Fruit fly (Drosophila melanogaster) whole organism, embryonic: ENCODE measurements around the gene Cyt-c1L.

Experiments used
- Abd-B ChIP-seq: fragments of 200-800 bp; sonication (Bioruptor generic); optimal IDR thresholded peaks from 2 replicates; lab custom pipeline; 2018; ENCODE audit warnings: missing biosample characterization, mild to moderate bottlenecking, missing genetic modification characterization, moderate library complexity
- CG10979 ChIP-seq: fragments of 200-800 bp; sonication (Bioruptor generic); optimal IDR thresholded peaks from 2 replicates; lab custom pipeline; 2018; ENCODE audit warnings: missing biosample characterization, mild to moderate bottlenecking, missing genetic modification characterization, moderate library complexity
- CG13894 ChIP-seq: fragments of 200-800 bp; sonication (Bioruptor generic); optimal IDR thresholded peaks from 3 replicates; lab custom pipeline; 2018; ENCODE audit warnings: missing biosample characterization, mild to moderate bottlenecking, missing genetic modification characterization, moderate library complexity
- CG14050 ChIP-seq: fragments of 200-800 bp; sonication (Bioruptor generic); IDR thresholded peaks from 3 replicates; pipeline ENCODE4 v1.3.6; 2022; ENCODE audit warnings: missing biosample characterization, missing genetic modification characterization
- CG14860 ChIP-seq: fragments of 200-800 bp; sonication (Bioruptor generic); IDR thresholded peaks from 3 replicates; pipeline ENCODE4 v1.3.6; 2022; ENCODE audit warnings: missing biosample characterization, missing genetic modification characterization; ENCODE audit not compliant: partially characterized antibody
- CG1602 ChIP-seq: fragments of 200-800 bp; sonication (Bioruptor generic); optimal IDR thresholded peaks from 3 replicates; lab custom pipeline; 2016; ENCODE audit warnings: missing biosample characterization, missing genetic modification characterization
- CG17829 ChIP-seq: fragments of 200-800 bp; optimal IDR thresholded peaks from 2 replicates; lab custom pipeline; 2019; ENCODE audit warnings: missing biosample characterization, mild to moderate bottlenecking, missing genetic modification characterization, moderate library complexity
- CG2120 ChIP-seq: fragments of 200-800 bp; sonication (Bioruptor generic); optimal IDR thresholded peaks from 3 replicates; lab custom pipeline; 2016; ENCODE audit warnings: missing biosample characterization, missing genetic modification characterization
- CG2678 ChIP-seq: fragments of 200-800 bp; sonication (Bioruptor generic); optimal IDR thresholded peaks from 3 replicates; lab custom pipeline; 2019; ENCODE audit warnings: missing biosample characterization, mild to moderate bottlenecking, missing genetic modification characterization, moderate library complexity
- CG2875 ChIP-seq: fragments of 200-800 bp; sonication (Bioruptor generic); optimal IDR thresholded peaks from 2 replicates; lab custom pipeline; 2017; ENCODE audit warnings: missing biosample characterization, mild to moderate bottlenecking, missing genetic modification characterization, missing genetic modification reagents
- CG30431 ChIP-seq: fragments of 200-800 bp; sonication (Bioruptor generic); optimal IDR thresholded peaks from 2 replicates; lab custom pipeline; 2017; ENCODE audit warnings: missing biosample characterization, missing genetic modification characterization
- CG31388 ChIP-seq: fragments of 200-800 bp; sonication (Bioruptor generic); optimal IDR thresholded peaks from 2 replicates; lab custom pipeline; 2016; ENCODE audit warnings: missing biosample characterization, missing genetic modification characterization
- CG33557 ChIP-seq: fragments of 200-800 bp; sonication (Bioruptor generic); optimal IDR thresholded peaks from 2 replicates; lab custom pipeline; 2019; ENCODE audit warnings: missing biosample characterization, mild to moderate bottlenecking, missing genetic modification characterization, moderate library complexity
- CG34422 ChIP-seq: fragments of 200-800 bp; sonication (Bioruptor generic); IDR thresholded peaks from 3 replicates; pipeline ENCODE4 v1.3.6; 2022; ENCODE audit warnings: missing biosample characterization, missing genetic modification characterization
- CG5245 ChIP-seq: fragments of 200-800 bp; sonication (Bioruptor generic); optimal IDR thresholded peaks from 3 replicates; lab custom pipeline; 2016; ENCODE audit warnings: missing biosample characterization, missing genetic modification characterization
- CG6654 ChIP-seq: fragments of 200-800 bp; sonication (Bioruptor generic); optimal IDR thresholded peaks from 2 replicates; lab custom pipeline; 2017; ENCODE audit warnings: missing biosample characterization, mild to moderate bottlenecking, missing genetic modification characterization
- CG8089 ChIP-seq: fragments of 200-800 bp; sonication (Bioruptor generic); optimal IDR thresholded peaks from 3 replicates; lab custom pipeline; 2016; ENCODE audit warnings: missing biosample characterization, missing genetic modification characterization
- CG9817 ChIP-seq: fragments of 200-800 bp; sonication (Bioruptor generic); optimal IDR thresholded peaks from 2 replicates; lab custom pipeline; 2018; ENCODE audit warnings: missing biosample characterization, mild to moderate bottlenecking, missing genetic modification characterization, moderate library complexity
- CHES-1-like ChIP-seq: fragments of 200-800 bp; sonication (Bioruptor generic); optimal IDR thresholded peaks from 2 replicates; lab custom pipeline; 2016; ENCODE audit warnings: missing biosample characterization, missing genetic modification characterization
- Camta ChIP-seq: fragments of 200-800 bp; sonication (Bioruptor generic); optimal IDR thresholded peaks from 2 replicates; lab custom pipeline; 2016; ENCODE audit warnings: missing biosample characterization, missing genetic modification characterization
- D19B ChIP-seq: fragments of 200-800 bp; sonication (Bioruptor generic); optimal IDR thresholded peaks from 2 replicates; lab custom pipeline; 2017; ENCODE audit warnings: missing biosample characterization, mild to moderate bottlenecking, missing genetic modification characterization
- Dfd ChIP-seq, 2 experiments: fragments of >200 bp; optimal IDR thresholded peaks; 2 replicates each; lab custom pipeline; 2017; ENCODE audit warnings: missing biosample characterization in 2 of 2, missing genetic modification characterization in 2 of 2
- Dll ChIP-seq: fragments of 200-800 bp; sonication (Bioruptor generic); IDR thresholded peaks from 4 replicates; pipeline ENCODE4 v1.3.6; 2022; ENCODE audit warnings: missing biosample characterization, missing genetic modification characterization; ENCODE audit not compliant: partially characterized antibody
- Fer1 ChIP-seq: fragments of 200-800 bp; sonication (Bioruptor generic); optimal IDR thresholded peaks from 2 replicates; lab custom pipeline; 2017; ENCODE audit warnings: missing biosample characterization, mild to moderate bottlenecking, missing genetic modification characterization
- Hand ChIP-seq: fragments of 200-800 bp; sonication (Bioruptor generic); optimal IDR thresholded peaks from 2 replicates; lab custom pipeline; 2017; ENCODE audit warnings: mild to moderate bottlenecking, missing biosample characterization, missing genetic modification reagents, missing genetic modification characterization
- Lhr ChIP-seq: fragments of 200-800 bp; sonication (Bioruptor generic); optimal IDR thresholded peaks from 3 replicates; lab custom pipeline; 2017; ENCODE audit warnings: mild to moderate bottlenecking, missing biosample characterization, missing genetic modification reagents, missing genetic modification characterization
- Lim3 ChIP-seq: fragments of 200-800 bp; sonication (Bioruptor generic); IDR thresholded peaks from 2 replicates; pipeline ENCODE4 v1.3.6; 2022; ENCODE audit warnings: missing biosample characterization, missing genetic modification characterization
- MBD-R2 ChIP-seq: fragments of 200-800 bp; sonication (Bioruptor generic); IDR thresholded peaks from 2 replicates; pipeline ENCODE4 v1.3.6; 2022; ENCODE audit warnings: missing biosample characterization, missing genetic modification characterization
- MTF-1 ChIP-seq: fragments of 200-800 bp; sonication (Bioruptor generic); optimal IDR thresholded peaks from 2 replicates; lab custom pipeline; 2018; ENCODE audit warnings: missing biosample characterization, mild to moderate bottlenecking, missing genetic modification characterization, borderline replicate concordance
- NC2α ChIP-seq: fragments of 200-800 bp; sonication (Bioruptor generic); optimal IDR thresholded peaks from 2 replicates; lab custom pipeline; 2016; ENCODE audit warnings: missing biosample characterization, missing genetic modification characterization
- Neu2 ChIP-seq: fragments of 200-800 bp; sonication (Bioruptor generic); optimal IDR thresholded peaks from 3 replicates; lab custom pipeline; 2016; ENCODE audit warnings: missing biosample characterization, missing genetic modification characterization, borderline replicate concordance
- Nf-YB ChIP-seq: fragments of 200-800 bp; sonication (Bioruptor generic); optimal IDR thresholded peaks from 3 replicates; lab custom pipeline; 2019; ENCODE audit warnings: missing biosample characterization, mild to moderate bottlenecking, missing genetic modification characterization, moderate library complexity
- Opbp ChIP-seq: fragments of 200-800 bp; sonication (Bioruptor generic); IDR thresholded peaks from 3 replicates; pipeline ENCODE4 v1.3.6; 2022; ENCODE audit warnings: missing biosample characterization, missing genetic modification characterization; ENCODE audit not compliant: partially characterized antibody
- Ssrp ChIP-seq: fragments of 200-800 bp; sonication (Bioruptor generic); optimal IDR thresholded peaks from 2 replicates; lab custom pipeline; 2018; ENCODE audit warnings: missing biosample characterization, mild to moderate bottlenecking, missing genetic modification characterization, moderate library complexity
- Stat92E ChIP-seq, 3 experiments: fragments of >200 bp in 2 of 3; fragments of 200-800 bp in 1 of 3; sonication (Bioruptor generic) in 1 of 3; optimal IDR thresholded peaks; 2 replicates each; lab custom pipeline; 2017 to 2019; ENCODE audit warnings: missing biosample characterization in 3 of 3, missing genetic modification characterization in 3 of 3, mild to moderate bottlenecking in 1 of 3, moderate library complexity in 1 of 3
- TFAM ChIP-seq: fragments of 200-800 bp; sonication (Bioruptor generic); optimal IDR thresholded peaks from 2 replicates; lab custom pipeline; 2017; ENCODE audit warnings: missing biosample characterization, missing genetic modification characterization, inconsistent platforms
- chinmo ChIP-seq: fragments of 200-800 bp; sonication (Bioruptor generic); IDR thresholded peaks from 4 replicates; pipeline ENCODE4 v1.3.6; 2022; ENCODE audit warnings: missing biosample characterization, missing genetic modification characterization; ENCODE audit not compliant: partially characterized antibody
- ewg ChIP-seq: fragments of 200-800 bp; sonication (Bioruptor generic); optimal IDR thresholded peaks from 3 replicates; lab custom pipeline; 2017; ENCODE audit warnings: mild to moderate bottlenecking, missing biosample characterization, missing genetic modification reagents, missing genetic modification characterization
- ham ChIP-seq: fragments of 200-800 bp; sonication (Bioruptor generic); IDR thresholded peaks from 2 replicates; pipeline ENCODE4 v1.3.6; 2022; ENCODE audit warnings: missing biosample characterization, missing genetic modification characterization
- org-1 ChIP-seq: fragments of 200-800 bp; sonication (Bioruptor generic); optimal IDR thresholded peaks from 2 replicates; lab custom pipeline; 2017; ENCODE audit warnings: missing biosample characterization, missing genetic modification characterization
- otp ChIP-seq: fragments of 200-800 bp; sonication (Bioruptor generic); IDR thresholded peaks from 3 replicates; pipeline ENCODE4, ENCODE4 v1.3.6; 2022; ENCODE audit warnings: missing biosample characterization, missing genetic modification characterization
- pan ChIP-seq, 4 experiments: fragments of >200 bp in 3 of 4; fragments of 200-800 bp in 1 of 4; sonication (Bioruptor generic) in 1 of 4; optimal IDR thresholded peaks in 3 of 4; IDR thresholded peaks in 1 of 4; 2 replicates each; pipeline versions ENCODE4 v1.3.6 to Lab custom; 2017 to 2022; ENCODE audit warnings: missing biosample characterization in 2 of 4, missing genetic modification characterization in 2 of 4, mixed read lengths in 1 of 4
- pb ChIP-seq: fragments of 200-800 bp; sonication (Bioruptor generic); optimal IDR thresholded peaks from 3 replicates; lab custom pipeline; 2016; ENCODE audit warnings: missing biosample characterization, missing genetic modification characterization
- prd ChIP-seq, 3 experiments: fragments of >200 bp in 2 of 3; fragments of 200-800 bp in 1 of 3; sonication (Bioruptor generic) in 1 of 3; optimal IDR thresholded peaks in 2 of 3; IDR thresholded peaks in 1 of 3; 2 replicates in 2 of 3; 3 replicates in 1 of 3; pipeline versions ENCODE4 v1.3.6 to Lab custom; 2017 to 2022; ENCODE audit warnings: missing biosample characterization in 1 of 3, missing genetic modification characterization in 1 of 3
- tx ChIP-seq: fragments of 200-800 bp; sonication (Bioruptor generic); optimal IDR thresholded peaks from 2 replicates; lab custom pipeline; 2016; ENCODE audit warnings: missing biosample characterization, missing genetic modification characterization
- z ChIP-seq: fragments of 200-800 bp; sonication (Bioruptor generic); IDR thresholded peaks from 3 replicates; pipeline ENCODE4 v1.3.6; 2022; ENCODE audit warnings: missing biosample characterization, missing genetic modification characterization
- zen2 ChIP-seq: fragments of 200-800 bp; sonication (Bioruptor generic); IDR thresholded peaks from 3 replicates; pipeline ENCODE4 v1.3.6; 2022; ENCODE audit warnings: missing biosample characterization, missing genetic modification characterization; ENCODE audit not compliant: partially characterized antibody
- zfh1 ChIP-seq: fragments of 200-800 bp; sonication (Bioruptor generic); IDR thresholded peaks from 3 replicates; pipeline ENCODE4 v1.3.6; 2022; ENCODE audit warnings: missing biosample characterization, missing genetic modification characterization

The Cyt-c1L gene

dm6 chr3R:29153197-29153644 lies 50.7 kb downstream of the Cyt-c1L start, which contains the start of the genes Slbp and Rpn2:
TSS of gene Slbp (minus strand) at chr3R:29153266.
TSS of gene Rpn2 (plus strand) at chr3R:29153524.
- TF ChIP-seq CG2875 (GFP tag; lab: Kevin White, UChicago) (no peak), Neu2 (no peak), CG30431 (GFP tag; lab: Kevin White, UChicago) (no peak), otp (no peak), org-1 (GFP tag; lab: Kevin White, UChicago) (no peak), Lim3 (GFP tag; lab: Robert Waterston, UW) (no peak), pan (optimal IDR thresholded peaks at IDR 0.05; lab: Kevin White, UChicago) (no peak), pan (GFP tag; optimal IDR thresholded peaks at IDR 0.05 in 1 of 2, IDR thresholded peaks at IDR 0.05 in 1 of 2) (no peak), CG34422 (peak; percentile 47; the same call in 2 of the 3 replicates), CG2678 (tag; lab: Kevin White, UChicago) (peak; percentile 34), CG9817 (peak; percentile 19), ewg (GFP tag; lab: Kevin White, UChicago) (peak; percentile 74), Fer1 (GFP tag; lab: Kevin White, UChicago) (peak; percentile 68), Dll (GFP tag; lab: Robert Waterston, UW) (peak; percentile 97), Ssrp (tag; lab: Kevin White, UChicago) (no peak), MBD-R2 (GFP tag; lab: Robert Waterston, UW) (peak; percentile 90), CG10979 (tag; lab: Kevin White, UChicago) (peak; percentile 13), CG5245 (GFP tag; lab: Kevin White, UChicago) (no peak), CHES-1-like (GFP tag; lab: Kevin White, UChicago) (peak; percentile 80), CG2120 (peak; percentile 75), z (GFP tag; lab: Robert Waterston, UW) (no peak), CG31388 (GFP tag; lab: Kevin White, UChicago) (no peak), Hand (no peak), Lhr (GFP tag; lab: Kevin White, UChicago) (peak; percentile 41), Nf-YB (GFP tag; lab: Kevin White, UChicago) (no peak), Opbp (GFP tag; lab: Robert Waterston, UW) (peak; percentile 88), Abd-B (GFP tag; lab: Kevin White, UChicago) (no peak), CG17829 (peak; percentile 64), zen2 (peak; percentile 87; the same call in 2 of the 3 replicates), chinmo (GFP tag; lab: Robert Waterston, UW) (peak; percentile 85; the same call in 3 of the 4 replicates), tx (GFP tag; lab: Kevin White, UChicago) (peak; percentile 35), CG14860 (GFP tag; lab: Robert Waterston, UW) (peak; percentile 84), CG33557 (GFP tag; lab: Kevin White, UChicago) (no peak), D19B (GFP tag; lab: Kevin White, UChicago) (no peak), Dfd (GFP tag; optimal IDR thresholded peaks at IDR 0.05; lab: Kevin White, UChicago) (no peak), CG14050 (GFP tag; lab: Robert Waterston, UW) (no peak), MTF-1 (GFP tag; lab: Kevin White, UChicago) (no peak), pb (GFP tag; lab: Kevin White, UChicago) (no peak), CG13894 (tag; lab: Kevin White, UChicago) (no peak), zfh1 (no peak), CG1602 (GFP tag; lab: Kevin White, UChicago) (no peak), ham (no peak), TFAM (GFP tag; lab: Kevin White, UChicago) (no peak), prd (optimal IDR thresholded peaks at IDR 0.05; lab: Kevin White, UChicago) (no peak), prd (GFP tag; IDR thresholded peaks at IDR 0.05; lab: Robert Waterston, UW) (0 out of 3 replicates have a peak, but pooled peaks have one; percentile 15), NC2α (GFP tag; lab: Kevin White, UChicago) (no peak), CG6654 (GFP tag; lab: Kevin White, UChicago) (no peak), CG8089 (GFP tag; lab: Kevin White, UChicago) (no peak), Stat92E (GFP tag; optimal IDR thresholded peaks at IDR 0.05; lab: Kevin White, UChicago) (peak in 1 of 3 experiments; percentile 21), Camta (GFP tag; lab: Kevin White, UChicago) (peak; percentile 3)
